Fruit fly (Drosophila melanogaster) Kc167 (cell line): ENCODE data around the gene AMPKalpha.

Source experiments
- h ChIP-seq: fragments of >200 bp; optimal IDR thresholded peaks from 3 replicates; lab custom pipeline; 2018; ENCODE audit warnings: missing external identifiers
- insv ChIP-seq: fragments of >200 bp; optimal IDR thresholded peaks from 3 replicates; lab custom pipeline; 2018; ENCODE audit warnings: missing external identifiers
- psq ChIP-seq: fragments of >200 bp; optimal IDR thresholded peaks from 2 replicates; lab custom pipeline; 2017; ENCODE audit warnings: missing external identifiers
- ttk ChIP-seq: sonication (Bioruptor generic); optimal IDR thresholded peaks from 2 replicates; lab custom pipeline; 2017; ENCODE audit warnings: missing external identifiers

DNA sequence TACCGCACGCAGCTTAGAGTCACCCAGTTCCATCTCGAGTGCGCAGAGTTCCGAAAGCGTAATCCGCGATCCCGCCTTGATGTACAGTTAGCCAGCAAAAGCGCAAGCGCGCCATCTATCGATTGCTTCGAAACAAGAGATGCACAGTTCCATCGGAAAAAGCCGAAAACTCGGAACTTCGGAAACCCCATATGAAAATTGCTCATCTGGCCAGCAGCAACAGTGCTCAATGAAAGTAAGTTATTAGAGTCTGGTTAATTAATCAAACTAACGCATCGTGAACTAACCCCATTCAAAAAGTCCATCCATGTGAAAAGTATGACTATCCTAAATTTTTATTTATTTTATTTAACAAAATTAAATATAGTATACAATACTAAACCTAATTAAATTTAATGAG is 17.8 kb upstream of the AMPKalpha start, which contains the start of gene png:
- TF ChIP-seq ttk (lab: Kevin White, UChicago) (no peak), h (no peak), psq (lab: Kevin White, UChicago) (no peak), insv (lab: Kevin White, UChicago) (no peak)
